Fruit fly (Drosophila melanogaster): Measurements from ENCODE around the gene CG13733.

- TF ChIP-seq dl (GFP tag; optimal IDR thresholded peaks at IDR 0.05; ENCODE audit: insufficient read depth in 1 of 2, partially characterized antibody in 2 of 2) (no peak), br (GFP tag; optimal IDR thresholded peaks at IDR 0.05) (peak; percentile 14), Dfd (GFP tag; optimal IDR thresholded peaks at IDR 0.05) (no peak), OdsH (GFP tag; optimal IDR thresholded peaks at IDR 0.05) (no peak), Mio (GFP tag; optimal IDR thresholded peaks at IDR 0.05) (no peak), h (GFP tag; optimal IDR thresholded peaks at IDR 0.05) (peak; percentile 5), dsf (GFP tag; optimal IDR thresholded peaks at IDR 0.05; ENCODE audit: borderline replicate concordance) (no peak), CG32264 (GFP tag; optimal IDR thresholded peaks at IDR 0.05) (peak; percentile 21), dmrt93B (GFP tag; optimal IDR thresholded peaks at IDR 0.05) (no peak), foxo (GFP tag; optimal IDR thresholded peaks at IDR 0.05) (peak in 1 of 2 experiments; percentile 33), Hr83 (GFP tag; optimal IDR thresholded peaks at IDR 0.05; ENCODE audit: poor library complexity, severe bottlenecking) (no peak), psq (GFP tag; optimal IDR thresholded peaks at IDR 0.05) (no peak), N (GFP tag; optimal IDR thresholded peaks at IDR 0.05) (no peak), Myc (optimal IDR thresholded peaks at IDR 0.05) (no peak)
Observed at dm6 chr3L:17430957-17431585, 47.7 kb downstream of the CG13733 start.
